Fruit fly (Drosophila melanogaster) whole organism, embryonic: ENCODE data around the gene CG3165.
A peak's percentile ranks its signal among the peaks of the same experiment; 100 is the strongest.

Source experiments
- BEAF-32 ChIP-seq: fragments of 200-800 bp; sonication (Bioruptor generic); optimal IDR thresholded peaks from 3 replicates; lab custom pipeline; 2017; ENCODE audit warnings: missing biosample characterization, missing genetic modification characterization, mild to moderate bottlenecking, moderate library complexity, missing genetic modification reagents
- CG11456 ChIP-seq: fragments of 200-800 bp; sonication (Bioruptor generic); IDR thresholded peaks from 3 replicates; pipeline ENCODE4 v1.3.6; 2022; ENCODE audit warnings: missing biosample characterization, missing genetic modification characterization
- CG12744 ChIP-seq: fragments of 200-800 bp; sonication (Bioruptor generic); optimal IDR thresholded peaks from 2 replicates; lab custom pipeline; 2016; ENCODE audit warnings: missing biosample characterization, missing genetic modification characterization
- CG13296 ChIP-seq: fragments of 200-800 bp; sonication (Bioruptor generic); optimal IDR thresholded peaks from 3 replicates; lab custom pipeline; 2018; ENCODE audit warnings: missing biosample characterization, mild to moderate bottlenecking, missing genetic modification characterization
- CG13775 ChIP-seq: fragments of 200-800 bp; sonication (Bioruptor generic); optimal IDR thresholded peaks from 3 replicates; lab custom pipeline; 2017; ENCODE audit warnings: missing biosample characterization, mild to moderate bottlenecking, missing genetic modification characterization
- CG1603 ChIP-seq: fragments of 200-800 bp; sonication (Bioruptor generic); optimal IDR thresholded peaks from 2 replicates; lab custom pipeline; 2019; ENCODE audit warnings: missing biosample characterization, mild to moderate bottlenecking, missing genetic modification characterization, moderate library complexity
- CG16815 ChIP-seq: fragments of 200-800 bp; sonication (Bioruptor generic); optimal IDR thresholded peaks from 3 replicates; lab custom pipeline; 2017; ENCODE audit warnings: missing biosample characterization, mild to moderate bottlenecking, missing genetic modification characterization
- CG17912 ChIP-seq: fragments of 200-800 bp; sonication (Bioruptor generic); optimal IDR thresholded peaks from 2 replicates; lab custom pipeline; 2018; ENCODE audit warnings: missing biosample characterization, mild to moderate bottlenecking, missing genetic modification characterization
- CG30020 ChIP-seq: fragments of 200-800 bp; optimal IDR thresholded peaks from 2 replicates; lab custom pipeline; 2019; ENCODE audit warnings: missing biosample characterization, mild to moderate bottlenecking, missing genetic modification characterization, moderate library complexity
- CG3065 ChIP-seq: fragments of 200-800 bp; sonication (Bioruptor generic); optimal IDR thresholded peaks from 2 replicates; lab custom pipeline; 2016; ENCODE audit warnings: missing biosample characterization, missing genetic modification characterization
- CG3281 ChIP-seq: fragments of 200-800 bp; sonication (Bioruptor generic); optimal IDR thresholded peaks from 3 replicates; lab custom pipeline; 2017; ENCODE audit warnings: missing biosample characterization, mild to moderate bottlenecking, missing genetic modification characterization
- CG33213 ChIP-seq: fragments of 200-800 bp; sonication (Bioruptor generic); optimal IDR thresholded peaks from 3 replicates; lab custom pipeline; 2016; ENCODE audit warnings: missing biosample characterization, missing genetic modification characterization
- CG33557 ChIP-seq: fragments of 200-800 bp; sonication (Bioruptor generic); optimal IDR thresholded peaks from 2 replicates; lab custom pipeline; 2019; ENCODE audit warnings: missing biosample characterization, mild to moderate bottlenecking, missing genetic modification characterization, moderate library complexity
- CG34224 ChIP-seq: fragments of 200-800 bp; sonication (Bioruptor generic); IDR thresholded peaks from 3 replicates; pipeline ENCODE4 v1.3.6; 2022; ENCODE audit warnings: missing biosample characterization, missing genetic modification characterization; ENCODE audit not compliant: partially characterized antibody
- CG34376 ChIP-seq: fragments of 200-800 bp; sonication (Bioruptor generic); optimal IDR thresholded peaks from 2 replicates; lab custom pipeline; 2018; ENCODE audit warnings: missing biosample characterization, mild to moderate bottlenecking, missing genetic modification characterization
- CG43689 ChIP-seq: fragments of 200-800 bp; sonication (Bioruptor generic); IDR thresholded peaks from 2 replicates; pipeline ENCODE4 v1.3.6; 2022; ENCODE audit warnings: missing biosample characterization, missing genetic modification characterization
- CG4617 ChIP-seq: fragments of 200-800 bp; sonication (Bioruptor generic); optimal IDR thresholded peaks from 3 replicates; lab custom pipeline; 2016; ENCODE audit warnings: missing biosample characterization, missing genetic modification characterization, borderline replicate concordance
- CG5180 ChIP-seq: fragments of 200-800 bp; sonication (Bioruptor generic); optimal IDR thresholded peaks from 3 replicates; lab custom pipeline; 2017; ENCODE audit warnings: missing biosample characterization, missing genetic modification characterization, mild to moderate bottlenecking, moderate library complexity, missing genetic modification reagents
- CG7556 ChIP-seq: fragments of 200-800 bp; sonication (Bioruptor generic); optimal IDR thresholded peaks from 2 replicates; lab custom pipeline; 2017; ENCODE audit warnings: missing biosample characterization, mild to moderate bottlenecking, missing genetic modification characterization
- CG8089 ChIP-seq: fragments of 200-800 bp; sonication (Bioruptor generic); optimal IDR thresholded peaks from 3 replicates; lab custom pipeline; 2016; ENCODE audit warnings: missing biosample characterization, missing genetic modification characterization
- CG8478 ChIP-seq: fragments of >200 bp; optimal IDR thresholded peaks from 2 replicates; lab custom pipeline; 2018
- CG9876 ChIP-seq: fragments of 200-800 bp; sonication (Bioruptor generic); optimal IDR thresholded peaks from 2 replicates; lab custom pipeline; 2016; ENCODE audit warnings: missing biosample characterization, missing genetic modification characterization
- CG9932 ChIP-seq: fragments of 200-800 bp; sonication (Bioruptor generic); IDR thresholded peaks from 2 replicates; pipeline ENCODE4 v1.3.6; 2022; ENCODE audit warnings: missing biosample characterization, missing genetic modification characterization
- Dek ChIP-seq: fragments of 200-800 bp; sonication (Bioruptor generic); optimal IDR thresholded peaks from 3 replicates; lab custom pipeline; 2019; ENCODE audit warnings: missing biosample characterization, mild to moderate bottlenecking, missing genetic modification characterization, moderate library complexity
- Dp ChIP-seq: fragments of 200-800 bp; sonication (Bioruptor generic); optimal IDR thresholded peaks from 2 replicates; lab custom pipeline; 2018; ENCODE audit warnings: missing biosample characterization, mild to moderate bottlenecking, missing genetic modification characterization, moderate library complexity
- E2f2 ChIP-seq: fragments of 200-800 bp; sonication (Bioruptor generic); IDR thresholded peaks from 2 replicates; pipeline ENCODE4 v1.3.6; 2022; ENCODE audit warnings: missing biosample characterization, missing genetic modification characterization
- Ets97D ChIP-seq: fragments of 200-800 bp; sonication (Bioruptor generic); optimal IDR thresholded peaks from 3 replicates; lab custom pipeline; 2016; ENCODE audit warnings: missing biosample characterization, missing genetic modification characterization
- Hr3 ChIP-seq: fragments of 200-800 bp; sonication (Bioruptor generic); optimal IDR thresholded peaks from 3 replicates; lab custom pipeline; 2016; ENCODE audit warnings: missing biosample characterization, missing genetic modification characterization
- Lhr ChIP-seq: fragments of 200-800 bp; sonication (Bioruptor generic); optimal IDR thresholded peaks from 3 replicates; lab custom pipeline; 2017; ENCODE audit warnings: mild to moderate bottlenecking, missing biosample characterization, missing genetic modification reagents, missing genetic modification characterization
- MESR4 ChIP-seq: fragments of 200-800 bp; sonication (Bioruptor generic); optimal IDR thresholded peaks from 2 replicates; lab custom pipeline; 2018; ENCODE audit warnings: missing biosample characterization, mild to moderate bottlenecking, missing genetic modification characterization, moderate library complexity
- Med ChIP-seq: fragments of 200-800 bp; sonication (Bioruptor generic); peaks from one replicate; lab custom pipeline; 2016; ENCODE audit warnings: missing biosample characterization, missing genetic modification characterization, mild to moderate bottlenecking, inconsistent platforms, moderate library complexity
- NFAT ChIP-seq: fragments of 200-800 bp; sonication (Bioruptor generic); IDR thresholded peaks from 2 replicates; pipeline ENCODE4 v1.3.6; 2022; ENCODE audit warnings: missing biosample characterization, missing genetic modification characterization
- Nf-YC ChIP-seq: fragments of 200-800 bp; optimal IDR thresholded peaks from 3 replicates; lab custom pipeline; 2019; ENCODE audit warnings: missing biosample characterization, mild to moderate bottlenecking, missing genetic modification characterization, moderate library complexity
- Scr ChIP-seq: fragments of 200-800 bp; sonication (Bioruptor generic); IDR thresholded peaks from 2 replicates; pipeline ENCODE4 v1.3.6; 2022; ENCODE audit warnings: missing biosample characterization, missing genetic modification characterization; ENCODE audit not compliant: partially characterized antibody
- Sry-δ ChIP-seq: fragments of 200-800 bp; sonication (Bioruptor generic); optimal IDR thresholded peaks from 2 replicates; lab custom pipeline; 2016; ENCODE audit warnings: missing biosample characterization, missing genetic modification characterization
- aop ChIP-seq: fragments of 200-800 bp; sonication (Bioruptor generic); IDR thresholded peaks from 2 replicates; pipeline ENCODE4 v1.3.6; 2022; ENCODE audit warnings: missing biosample characterization, missing genetic modification characterization
- ash1 ChIP-seq: fragments of 200-800 bp; sonication (Bioruptor generic); optimal IDR thresholded peaks from 2 replicates; lab custom pipeline; 2018; ENCODE audit warnings: missing biosample characterization, mild to moderate bottlenecking, missing genetic modification characterization
- cas ChIP-seq: fragments of 200-800 bp; sonication (Bioruptor generic); IDR thresholded peaks from 2 replicates; pipeline ENCODE4 v1.3.6; 2022; ENCODE audit warnings: missing biosample characterization, missing genetic modification characterization
- crc ChIP-seq: fragments of 200-800 bp; sonication (Bioruptor generic); optimal IDR thresholded peaks from 2 replicates; lab custom pipeline; 2016; ENCODE audit warnings: missing biosample characterization, missing genetic modification characterization
- crp ChIP-seq, 2 experiments: fragments of 200-800 bp; sonication (Bioruptor generic); optimal IDR thresholded peaks; 2 replicates in 1 of 2; 3 replicates in 1 of 2; lab custom pipeline; 2017; ENCODE audit warnings: missing biosample characterization in 2 of 2, missing genetic modification characterization in 2 of 2, mild to moderate bottlenecking in 1 of 2, moderate library complexity in 1 of 2
- dmrt11E ChIP-seq: fragments of 200-800 bp; sonication (Bioruptor generic); optimal IDR thresholded peaks from 3 replicates; lab custom pipeline; 2018; ENCODE audit warnings: missing biosample characterization, mild to moderate bottlenecking, missing genetic modification characterization, moderate library complexity
- dpn ChIP-seq, 2 experiments: fragments of 200-800 bp; sonication (Bioruptor generic); optimal IDR thresholded peaks; 3 replicates each; lab custom pipeline; 2016; ENCODE audit warnings: missing biosample characterization in 2 of 2, missing genetic modification characterization in 2 of 2
- eve ChIP-seq, 2 experiments: fragments of >200 bp; optimal IDR thresholded peaks; 2 replicates each; lab custom pipeline; 2017; ENCODE audit warnings: missing biosample characterization in 2 of 2, missing genetic modification characterization in 2 of 2
- eyg ChIP-seq: fragments of 200-800 bp; sonication (Bioruptor generic); optimal IDR thresholded peaks from 3 replicates; lab custom pipeline; 2016; ENCODE audit warnings: missing biosample characterization, missing genetic modification characterization
- fru ChIP-seq: fragments of >200 bp; optimal IDR thresholded peaks from 2 replicates; lab custom pipeline; 2017
- grau ChIP-seq: fragments of 200-800 bp; optimal IDR thresholded peaks from 3 replicates; lab custom pipeline; 2019; ENCODE audit warnings: missing biosample characterization, mild to moderate bottlenecking, missing genetic modification characterization, moderate library complexity
- lola ChIP-seq, 3 experiments: fragments of >200 bp in 2 of 3; fragments of 200-800 bp in 1 of 3; sonication (Bioruptor generic) in 1 of 3; optimal IDR thresholded peaks; 2 replicates each; lab custom pipeline; 2017 to 2019; ENCODE audit warnings: missing biosample characterization in 3 of 3, missing genetic modification characterization in 3 of 3, mild to moderate bottlenecking in 1 of 3, moderate library complexity in 1 of 3
- pum ChIP-seq: fragments of 200-800 bp; sonication (Bioruptor generic); optimal IDR thresholded peaks from 2 replicates; lab custom pipeline; 2016; ENCODE audit warnings: missing biosample characterization, missing genetic modification characterization
- slbo ChIP-seq: fragments of 200-800 bp; sonication (Bioruptor generic); IDR thresholded peaks from 2 replicates; pipeline ENCODE4 v1.3.6; 2022; ENCODE audit warnings: missing biosample characterization, missing genetic modification characterization
- sob ChIP-seq: fragments of 200-800 bp; sonication (Bioruptor generic); IDR thresholded peaks from 2 replicates; pipeline ENCODE4 v1.3.6; 2022; ENCODE audit warnings: missing biosample characterization, missing genetic modification characterization
- stwl ChIP-seq: fragments of 200-800 bp; sonication (Bioruptor generic); optimal IDR thresholded peaks from 3 replicates; lab custom pipeline; 2018; ENCODE audit warnings: missing biosample characterization, mild to moderate bottlenecking, missing genetic modification characterization, moderate library complexity
- tap ChIP-seq: fragments of 200-800 bp; optimal IDR thresholded peaks from 3 replicates; lab custom pipeline; 2019; ENCODE audit warnings: missing biosample characterization, mild to moderate bottlenecking, missing genetic modification characterization, moderate library complexity

Gene CG3165

dm6 chr2L:2979091-2979490 is 2.2 kb downstream of the CG3165 start, which contains the start of gene CG9643 (continued):
- no peak for TF ChIP-seq CG8089 (GFP tag; lab: Kevin White, UChicago)
- TF ChIP-seq tap (tag; lab: Kevin White, UChicago) = no peak
- no peak for TF ChIP-seq eyg (GFP tag; lab: Kevin White, UChicago)
- peak; percentile 73 for TF ChIP-seq E2f2 (GFP tag; lab: Robert Waterston, UW)
- TF ChIP-seq CG9876 (GFP tag; lab: Kevin White, UChicago) = no peak
- TF ChIP-seq CG16815 (GFP tag; lab: Kevin White, UChicago) = no peak
- peak; percentile 40; the same call in 1 of the 2 replicates for TF ChIP-seq Scr (GFP tag; lab: Robert Waterston, UW)
- TF ChIP-seq aop = no peak
- TF ChIP-seq Hr3 = no peak
- no peak for TF ChIP-seq Dek
- TF ChIP-seq Nf-YC (tag; lab: Kevin White, UChicago) = no peak
- no peak for TF ChIP-seq CG13296 (GFP tag; lab: Kevin White, UChicago)
- no peak for TF ChIP-seq CG5180
- TF ChIP-seq crp (GFP tag; optimal IDR thresholded peaks at IDR 0.05; lab: Kevin White, UChicago) = peak; percentile 87 to 97
- TF ChIP-seq Lhr = no peak
- no peak for TF ChIP-seq lola (GFP tag; optimal IDR thresholded peaks at IDR 0.05; lab: Kevin White, UChicago)
- TF ChIP-seq BEAF-32 (GFP tag; lab: Kevin White, UChicago) = peak; percentile 19
- TF ChIP-seq CG43689 (GFP tag; lab: Robert Waterston, UW) = no peak
- no peak for TF ChIP-seq CG12744
- TF ChIP-seq CG7556 (GFP tag; lab: Kevin White, UChicago) = no peak
- TF ChIP-seq CG3281 (GFP tag; lab: Kevin White, UChicago) = no peak
- no peak for TF ChIP-seq cas (GFP tag; lab: Robert Waterston, UW)
- no peak for TF ChIP-seq CG34376 (GFP tag; lab: Kevin White, UChicago)
- TF ChIP-seq CG1603 (tag; lab: Kevin White, UChicago) = peak; percentile 100
- peak; percentile 68 for TF ChIP-seq stwl (tag; lab: Kevin White, UChicago)
- TF ChIP-seq CG33557 (GFP tag; lab: Kevin White, UChicago) = no peak
- TF ChIP-seq CG33213 (GFP tag; lab: Kevin White, UChicago) = no peak
- no peak for TF ChIP-seq CG11456 (GFP tag; lab: Robert Waterston, UW)
- TF ChIP-seq CG30020 (tag; lab: Kevin White, UChicago) = peak; percentile 96
- no peak for TF ChIP-seq CG34224 (GFP tag; lab: Robert Waterston, UW)
- TF ChIP-seq ash1 (GFP tag; lab: Kevin White, UChicago) = no peak
- no peak for TF ChIP-seq grau
- TF ChIP-seq Med (GFP tag; lab: Kevin White, UChicago) = peak; percentile 20
- TF ChIP-seq fru = no peak
- no peak for TF ChIP-seq CG8478 (lab: Kevin White, UChicago)
- TF ChIP-seq NFAT (GFP tag; lab: Robert Waterston, UW) = no peak
- no peak for TF ChIP-seq Ets97D (GFP tag; lab: Kevin White, UChicago)
- no peak for TF ChIP-seq CG17912 (GFP tag; lab: Kevin White, UChicago)
- TF ChIP-seq Sry-δ = peak; percentile 14
- no peak for TF ChIP-seq dpn (GFP tag; optimal IDR thresholded peaks at IDR 0.05; lab: Kevin White, UChicago)
- peak; percentile 7 for TF ChIP-seq CG13775 (GFP tag; lab: Kevin White, UChicago)
- TF ChIP-seq pum (GFP tag; lab: Kevin White, UChicago) = no peak
- no peak for TF ChIP-seq slbo (GFP tag; lab: Robert Waterston, UW)
- TF ChIP-seq Dp = peak; percentile 73
- TF ChIP-seq dmrt11E (tag; lab: Kevin White, UChicago) = no peak
- TF ChIP-seq crc (GFP tag; lab: Kevin White, UChicago) = no peak
- no peak for TF ChIP-seq eve (GFP tag; optimal IDR thresholded peaks at IDR 0.05; lab: Kevin White, UChicago)
- no peak for TF ChIP-seq sob (GFP tag; lab: Robert Waterston, UW)
- peak; percentile 47 for TF ChIP-seq CG4617
- peak; percentile 61 for TF ChIP-seq MESR4 (GFP tag; lab: Kevin White, UChicago)
- TF ChIP-seq CG3065 (GFP tag; lab: Kevin White, UChicago) = no peak
- TF ChIP-seq CG9932 (GFP tag; lab: Robert Waterston, UW) = no peak
